Fruit fly (Drosophila melanogaster): ENCODE data around the gene cad.
A peak's percentile ranks its signal among the peaks of the same experiment; 100 is the strongest.

The cad gene

dm6 chr2L:20780768-20781167 lies 10.2 kb downstream of the cad start (continued):
- TF ChIP-seq grau (tag; optimal IDR thresholded peaks at IDR 0.05) (peak; percentile 39), Taf1 (GFP tag; IDR thresholded peaks at IDR 0.05) (no peak), gcm (GFP tag; optimal IDR thresholded peaks at IDR 0.05) (peak; percentile 33), Asciz (GFP tag; optimal IDR thresholded peaks at IDR 0.05) (peak; percentile 61), D19B (GFP tag; optimal IDR thresholded peaks at IDR 0.05) (peak; percentile 40), zen (tag; optimal IDR thresholded peaks at IDR 0.05) (peak; percentile 67), CG31441 (GFP tag; IDR thresholded peaks at IDR 0.05) (peak; percentile 49; the same call in 1 of the 2 replicates), CG16815 (GFP tag; optimal IDR thresholded peaks at IDR 0.05) (no peak), CG7786 (GFP tag; optimal IDR thresholded peaks at IDR 0.05) (peak; percentile 28), B-H1 (GFP tag; IDR thresholded peaks at IDR 0.05) (no peak), sob (GFP tag; IDR thresholded peaks at IDR 0.05) (peak; percentile 53; the same call in 1 of the 2 replicates), CG32767 (GFP tag; IDR thresholded peaks at IDR 0.05) (no peak), usp (GFP tag; optimal IDR thresholded peaks at IDR 0.05) (no peak), Hsf (GFP tag; optimal IDR thresholded peaks at IDR 0.05) (peak; percentile 38), lbe (GFP tag; optimal IDR thresholded peaks at IDR 0.05) (peak; percentile 14), oc (tag; optimal IDR thresholded peaks at IDR 0.05) (peak; percentile 40), MBD-R2 (GFP tag; IDR thresholded peaks at IDR 0.05) (peak; percentile 20; the same call in 1 of the 2 replicates), fd102C (GFP tag; optimal IDR thresholded peaks at IDR 0.05) (peak; percentile 95), unpg (GFP tag; optimal IDR thresholded peaks at IDR 0.05) (peak; percentile 58), Gug (GFP tag; IDR thresholded peaks at IDR 0.05) (no peak), CG34224 (GFP tag; IDR thresholded peaks at IDR 0.05; ENCODE audit: partially characterized antibody) (no peak), Xrp1 (GFP tag; IDR thresholded peaks at IDR 0.05) (peak; percentile 80), CG10543 (GFP tag; optimal IDR thresholded peaks at IDR 0.05) (peak; percentile 81), zfh1 (GFP tag; IDR thresholded peaks at IDR 0.05) (peak; percentile 74; the same call in 2 of the 3 replicates), vvl (GFP tag; IDR thresholded peaks at IDR 0.05) (peak; percentile 39; the same call in 1 of the 2 replicates), CG12071 (GFP tag; optimal IDR thresholded peaks at IDR 0.05) (peak; percentile 88), CG7745 (tag; optimal IDR thresholded peaks at IDR 0.05) (peak; percentile 16), CG18619 (GFP tag; optimal IDR thresholded peaks at IDR 0.05) (peak; percentile 77), run (tag; optimal IDR thresholded peaks at IDR 0.05) (peak; percentile 11), bab2 (GFP tag; optimal IDR thresholded peaks at IDR 0.05) (peak; percentile 59), Ptx1 (GFP tag; IDR thresholded peaks at IDR 0.05) (peak; percentile 30; the same call in 1 of the 2 replicates), pb (GFP tag; optimal IDR thresholded peaks at IDR 0.05) (peak; percentile 24), CG11398 (GFP tag; optimal IDR thresholded peaks at IDR 0.05) (peak; percentile 75), bcd (GFP tag; optimal IDR thresholded peaks at IDR 0.05) (peak; percentile 56), ind (GFP tag; optimal IDR thresholded peaks at IDR 0.05) (peak; percentile 1), CG7271 (tag; optimal IDR thresholded peaks at IDR 0.05) (peak; percentile 5), BEAF-32 (GFP tag; optimal IDR thresholded peaks at IDR 0.05) (no peak), Mes4 (GFP tag; optimal IDR thresholded peaks at IDR 0.05) (peak; percentile 42), mld (GFP tag; IDR thresholded peaks at IDR 0.05; ENCODE audit: partially characterized antibody) (no peak), CG17568 (GFP tag; optimal IDR thresholded peaks at IDR 0.05) (peak; percentile 79), Hr3 (GFP tag; optimal IDR thresholded peaks at IDR 0.05) (no peak), zfh2 (GFP tag; optimal IDR thresholded peaks at IDR 0.05) (no peak), CG12155 (GFP tag; optimal IDR thresholded peaks at IDR 0.05) (no peak), CG18764 (GFP tag; optimal IDR thresholded peaks at IDR 0.05) (peak; percentile 53), CG2199 (GFP tag; IDR thresholded peaks at IDR 0.05) (no peak), CG17385 (GFP tag; optimal IDR thresholded peaks at IDR 0.05) (peak; percentile 50), Dip3 (GFP tag; optimal IDR thresholded peaks at IDR 0.05) (peak; percentile 11), ham (GFP tag; IDR thresholded peaks at IDR 0.05) (peak; percentile 24; the same call in 1 of the 2 replicates), CG42726 (GFP tag; IDR thresholded peaks at IDR 0.05; ENCODE audit: partially characterized antibody) (no peak), Rfx (GFP tag; IDR thresholded peaks at IDR 0.05) (peak; percentile 42; the same call in 1 of the 2 replicates), Tbp (GFP tag; optimal IDR thresholded peaks at IDR 0.05) (no peak)

Data from whole organism, embryonic.